Fruit fly (Drosophila melanogaster) whole organism, embryonic: ENCODE results near the gene CG42542.

Source experiments
- Bteb2 ChIP-seq: fragments of 200-800 bp; sonication (Bioruptor generic); optimal IDR thresholded peaks from 2 replicates; lab custom pipeline; 2016; ENCODE audit warnings: missing biosample characterization, missing genetic modification characterization
- CG10209 ChIP-seq: fragments of 200-800 bp; sonication (Bioruptor generic); optimal IDR thresholded peaks from 3 replicates; lab custom pipeline; 2017; ENCODE audit warnings: missing biosample characterization, mild to moderate bottlenecking, missing genetic modification characterization, missing genetic modification reagents
- CG10654 ChIP-seq: fragments of 200-800 bp; sonication (Bioruptor generic); optimal IDR thresholded peaks from 2 replicates; lab custom pipeline; 2016; ENCODE audit warnings: missing biosample characterization, missing genetic modification characterization
- CG12942 ChIP-seq: fragments of 200-800 bp; sonication (Bioruptor generic); optimal IDR thresholded peaks from 3 replicates; lab custom pipeline; 2016; ENCODE audit warnings: missing biosample characterization, missing genetic modification characterization
- CG15514 ChIP-seq: fragments of 200-800 bp; sonication (Bioruptor generic); optimal IDR thresholded peaks from 3 replicates; lab custom pipeline; 2017; ENCODE audit warnings: missing biosample characterization, missing genetic modification characterization, mild to moderate bottlenecking, moderate library complexity, missing genetic modification reagents
- CG1602 ChIP-seq: fragments of 200-800 bp; sonication (Bioruptor generic); optimal IDR thresholded peaks from 3 replicates; lab custom pipeline; 2016; ENCODE audit warnings: missing biosample characterization, missing genetic modification characterization
- CG17359 ChIP-seq: fragments of 200-800 bp; sonication (Bioruptor generic); optimal IDR thresholded peaks from 3 replicates; lab custom pipeline; 2018; ENCODE audit warnings: missing biosample characterization, mild to moderate bottlenecking, missing genetic modification characterization, moderate library complexity
- CG17912 ChIP-seq: fragments of 200-800 bp; sonication (Bioruptor generic); optimal IDR thresholded peaks from 2 replicates; lab custom pipeline; 2018; ENCODE audit warnings: missing biosample characterization, mild to moderate bottlenecking, missing genetic modification characterization
- CG18764 ChIP-seq: fragments of 200-800 bp; sonication (Bioruptor generic); optimal IDR thresholded peaks from 3 replicates; lab custom pipeline; 2016; ENCODE audit warnings: missing biosample characterization, missing genetic modification characterization
- CG2120 ChIP-seq: fragments of 200-800 bp; sonication (Bioruptor generic); optimal IDR thresholded peaks from 3 replicates; lab custom pipeline; 2016; ENCODE audit warnings: missing biosample characterization, missing genetic modification characterization
- CG32767 ChIP-seq: fragments of 200-800 bp; sonication (Bioruptor generic); IDR thresholded peaks from 2 replicates; pipeline ENCODE4 v1.3.6; 2022; ENCODE audit warnings: missing biosample characterization, missing genetic modification characterization
- CG3838 ChIP-seq: fragments of 200-800 bp; sonication (Bioruptor generic); optimal IDR thresholded peaks from 3 replicates; lab custom pipeline; 2016; ENCODE audit warnings: missing biosample characterization, missing genetic modification characterization
- CG3995 ChIP-seq: fragments of 200-800 bp; sonication (Bioruptor generic); optimal IDR thresholded peaks from 3 replicates; lab custom pipeline; 2016; ENCODE audit warnings: missing biosample characterization, missing genetic modification characterization
- CG5180 ChIP-seq: fragments of 200-800 bp; sonication (Bioruptor generic); optimal IDR thresholded peaks from 3 replicates; lab custom pipeline; 2017; ENCODE audit warnings: missing biosample characterization, missing genetic modification characterization, mild to moderate bottlenecking, moderate library complexity, missing genetic modification reagents
- CG6175 ChIP-seq: fragments of 200-800 bp; sonication (Bioruptor generic); IDR thresholded peaks from 3 replicates; pipeline ENCODE4 v1.3.6; 2022; ENCODE audit warnings: missing biosample characterization, missing genetic modification characterization
- CG6683 ChIP-seq: fragments of 200-800 bp; sonication (Bioruptor generic); optimal IDR thresholded peaks from 2 replicates; lab custom pipeline; 2017; ENCODE audit warnings: missing biosample characterization, mild to moderate bottlenecking, missing genetic modification characterization, missing genetic modification reagents
- CG7839 ChIP-seq: fragments of 200-800 bp; sonication (Bioruptor generic); optimal IDR thresholded peaks from 3 replicates; lab custom pipeline; 2018; ENCODE audit warnings: missing biosample characterization, mild to moderate bottlenecking, missing genetic modification characterization, moderate library complexity
- CG8765 ChIP-seq: fragments of 200-800 bp; sonication (Bioruptor generic); IDR thresholded peaks from 2 replicates; pipeline ENCODE4 v1.3.6; 2022; ENCODE audit warnings: missing biosample characterization, missing genetic modification characterization
- Chrac-16 ChIP-seq: fragments of 200-800 bp; sonication (Bioruptor generic); optimal IDR thresholded peaks from 3 replicates; lab custom pipeline; 2016; ENCODE audit warnings: missing biosample characterization, missing genetic modification characterization
- ERR ChIP-seq: fragments of 200-800 bp; sonication (Bioruptor generic); optimal IDR thresholded peaks from 2 replicates; lab custom pipeline; 2016; ENCODE audit warnings: missing biosample characterization, missing genetic modification characterization
- HLH3B ChIP-seq: fragments of 200-800 bp; sonication (Bioruptor generic); IDR thresholded peaks from 2 replicates; pipeline ENCODE4 v1.3.6; 2022; ENCODE audit warnings: missing biosample characterization, missing genetic modification characterization
- Hey ChIP-seq: fragments of 200-800 bp; sonication (Bioruptor generic); optimal IDR thresholded peaks from 3 replicates; lab custom pipeline; 2018; ENCODE audit warnings: missing biosample characterization, mild to moderate bottlenecking, missing genetic modification characterization
- Hmr ChIP-seq: fragments of 200-800 bp; sonication (Bioruptor generic); optimal IDR thresholded peaks from 3 replicates; lab custom pipeline; 2017; ENCODE audit warnings: mild to moderate bottlenecking, missing biosample characterization, missing genetic modification reagents, missing genetic modification characterization
- Hsf ChIP-seq: fragments of 200-800 bp; sonication (Bioruptor generic); optimal IDR thresholded peaks from 3 replicates; lab custom pipeline; 2016; ENCODE audit warnings: missing biosample characterization, missing genetic modification characterization
- Lpt ChIP-seq: fragments of >200 bp; optimal IDR thresholded peaks from 2 replicates; lab custom pipeline; 2018; ENCODE audit warnings: missing biosample characterization, missing genetic modification characterization
- Max ChIP-seq: fragments of 200-800 bp; sonication (Bioruptor generic); optimal IDR thresholded peaks from 2 replicates; lab custom pipeline; 2016; ENCODE audit warnings: missing biosample characterization, mild to moderate bottlenecking, missing genetic modification characterization
- Nf-YC ChIP-seq: fragments of 200-800 bp; optimal IDR thresholded peaks from 3 replicates; lab custom pipeline; 2019; ENCODE audit warnings: missing biosample characterization, mild to moderate bottlenecking, missing genetic modification characterization, moderate library complexity
- Ravus ChIP-seq: fragments of 200-800 bp; sonication (Bioruptor generic); IDR thresholded peaks from 2 replicates; pipeline ENCODE4 v1.3.6; 2022; ENCODE audit warnings: missing biosample characterization, missing genetic modification characterization
- Rx ChIP-seq: fragments of 200-800 bp; sonication (Bioruptor generic); IDR thresholded peaks from 2 replicates; pipeline ENCODE4 v1.3.6; 2022; ENCODE audit warnings: missing biosample characterization, missing genetic modification characterization
- Scr ChIP-seq: fragments of 200-800 bp; sonication (Bioruptor generic); IDR thresholded peaks from 2 replicates; pipeline ENCODE4 v1.3.6; 2022; ENCODE audit warnings: missing biosample characterization, missing genetic modification characterization; ENCODE audit not compliant: partially characterized antibody
- bowl ChIP-seq: fragments of 200-800 bp; sonication (Bioruptor generic); IDR thresholded peaks from 2 replicates; pipeline ENCODE4 v1.3.6; 2022; ENCODE audit warnings: missing biosample characterization, missing genetic modification characterization
- croc ChIP-seq: fragments of 200-800 bp; sonication (Bioruptor generic); conservative IDR thresholded peaks from 3 replicates; pipeline ENCODE4 v1.3.6; 2022; ENCODE audit warnings: missing biosample characterization, missing genetic modification characterization
- crol ChIP-seq: fragments of 200-800 bp; sonication (Bioruptor generic); IDR thresholded peaks from 2 replicates; pipeline ENCODE4 v1.3.6; 2022; ENCODE audit warnings: missing biosample characterization, missing genetic modification characterization
- da ChIP-seq: fragments of 200-800 bp; sonication (Bioruptor generic); optimal IDR thresholded peaks from 2 replicates; lab custom pipeline; 2016; ENCODE audit warnings: missing biosample characterization, missing genetic modification characterization
- danr ChIP-seq: fragments of 200-800 bp; sonication (Bioruptor generic); IDR thresholded peaks from 2 replicates; pipeline ENCODE4 v1.3.6; 2022; ENCODE audit warnings: missing biosample characterization, missing genetic modification characterization
- dmrt99B ChIP-seq: fragments of 200-800 bp; sonication (Bioruptor generic); optimal IDR thresholded peaks from 2 replicates; lab custom pipeline; 2018; ENCODE audit warnings: missing biosample characterization, mild to moderate bottlenecking, missing genetic modification characterization, moderate library complexity
- fd96Cb ChIP-seq: fragments of 200-800 bp; sonication (Bioruptor generic); optimal IDR thresholded peaks from 2 replicates; lab custom pipeline; 2018; ENCODE audit warnings: missing biosample characterization, mild to moderate bottlenecking, missing genetic modification characterization, moderate library complexity
- ftz-f1 ChIP-seq: fragments of 200-800 bp; sonication (Bioruptor generic); optimal IDR thresholded peaks from 2 replicates; lab custom pipeline; 2016; ENCODE audit warnings: missing biosample characterization, missing genetic modification characterization
- hkb ChIP-seq, 2 experiments: fragments of 200-800 bp in 1 of 2; fragments of >200 bp in 1 of 2; sonication (Bioruptor generic) in 1 of 2; IDR thresholded peaks in 1 of 2; optimal IDR thresholded peaks in 1 of 2; 2 replicates each; pipeline versions ENCODE4 v1.3.6 to Lab custom; 2017 to 2022; ENCODE audit warnings: missing biosample characterization in 1 of 2, missing genetic modification characterization in 1 of 2
- jumu ChIP-seq: fragments of 200-800 bp; sonication (Bioruptor generic); optimal IDR thresholded peaks from 3 replicates; lab custom pipeline; 2016; ENCODE audit warnings: missing biosample characterization, missing genetic modification characterization
- lmd ChIP-seq: fragments of 200-800 bp; sonication (Bioruptor generic); IDR thresholded peaks from 2 replicates; pipeline ENCODE4 v1.3.6; 2022; ENCODE audit warnings: missing biosample characterization, missing genetic modification characterization
- maf-S ChIP-seq: fragments of 200-800 bp; sonication (Bioruptor generic); optimal IDR thresholded peaks from 2 replicates; lab custom pipeline; 2016; ENCODE audit warnings: missing biosample characterization, missing genetic modification characterization
- odd ChIP-seq: fragments of 200-800 bp; sonication (Bioruptor generic); optimal IDR thresholded peaks from 2 replicates; lab custom pipeline; 2017; ENCODE audit warnings: missing biosample characterization, mild to moderate bottlenecking, missing genetic modification characterization
- pros ChIP-seq: fragments of 200-800 bp; sonication (Bioruptor generic); optimal IDR thresholded peaks from 3 replicates; lab custom pipeline; 2019; ENCODE audit warnings: missing biosample characterization, mild to moderate bottlenecking, missing genetic modification characterization, moderate library complexity
- rib ChIP-seq: fragments of 200-800 bp; sonication (Bioruptor generic); IDR thresholded peaks from 2 replicates; pipeline ENCODE4 v1.3.6; 2022; ENCODE audit warnings: missing biosample characterization, missing genetic modification characterization
- run ChIP-seq: fragments of 200-800 bp; sonication (Bioruptor generic); optimal IDR thresholded peaks from 3 replicates; lab custom pipeline; 2018; ENCODE audit warnings: missing biosample characterization, mild to moderate bottlenecking, missing genetic modification characterization
- salm ChIP-seq: fragments of 200-800 bp; sonication (Bioruptor generic); optimal IDR thresholded peaks from 2 replicates; lab custom pipeline; 2018; ENCODE audit warnings: missing biosample characterization, mild to moderate bottlenecking, missing genetic modification characterization
- scrt ChIP-seq: fragments of 200-800 bp; sonication (Bioruptor generic); optimal IDR thresholded peaks from 2 replicates; lab custom pipeline; 2018; ENCODE audit warnings: missing biosample characterization, mild to moderate bottlenecking, missing genetic modification characterization, moderate library complexity

The CG42542 gene

DNA sequence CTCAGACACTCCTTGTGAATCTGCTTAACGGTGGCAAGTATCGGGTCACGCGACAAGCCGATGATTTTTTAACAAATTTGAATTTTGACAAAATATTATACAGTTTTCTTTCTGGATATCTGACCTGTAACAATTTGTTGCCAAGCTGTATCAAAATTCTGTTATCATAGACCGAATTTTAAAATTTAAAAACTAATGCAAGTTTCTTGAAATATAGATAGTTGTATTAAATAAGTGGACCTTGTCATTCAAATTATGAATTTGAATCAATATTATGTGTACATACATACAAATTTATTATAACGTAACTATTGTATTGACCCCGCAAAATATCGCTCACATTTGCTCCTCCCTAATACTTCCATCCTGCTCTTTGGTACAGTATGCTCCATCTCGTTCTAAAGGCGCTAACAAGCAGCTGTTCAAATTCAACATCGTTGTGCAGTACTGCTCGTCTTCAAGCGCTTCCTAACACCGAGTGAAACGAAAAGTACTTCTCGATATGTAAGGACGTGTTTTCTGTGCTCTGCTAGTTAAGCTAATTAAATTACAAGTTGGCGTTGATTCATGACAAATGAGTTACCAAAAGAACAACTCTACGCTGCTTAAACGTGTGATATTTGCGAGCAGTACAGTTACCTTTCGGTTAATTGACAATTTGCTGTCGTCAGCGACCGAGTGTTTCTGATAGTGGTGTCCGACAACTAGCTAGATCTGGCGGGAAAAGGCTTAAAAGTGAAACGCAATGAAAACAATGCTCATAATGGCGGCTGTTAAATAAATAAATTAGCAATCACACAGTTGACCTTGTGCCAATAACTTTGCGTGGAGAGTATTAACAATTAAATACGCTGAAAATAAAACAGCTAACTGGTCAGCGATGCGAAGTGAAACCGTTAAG is at the start of gene CG42542, which contains the start of gene Kpc1 (continued):
- TF ChIP-seq pros, result no peak
- TF ChIP-seq Nf-YC (tag; lab: Kevin White, UChicago), result no peak
- TF ChIP-seq rib (GFP tag; lab: Robert Waterston, UW), result no peak
- TF ChIP-seq CG18764 (GFP tag; lab: Kevin White, UChicago), result peak; percentile 63
- peak; percentile 63; the same call in 1 of the 3 replicates for TF ChIP-seq CG6175
- peak; percentile 33; the same call in 2 of the 3 replicates for TF ChIP-seq croc (GFP tag; lab: Robert Waterston, UW)
- TF ChIP-seq Hsf (GFP tag; lab: Kevin White, UChicago), result peak; percentile 87
- TF ChIP-seq odd (GFP tag; lab: Kevin White, UChicago), result no peak
- peak; percentile 63 for TF ChIP-seq maf-S (GFP tag; lab: Kevin White, UChicago)
- peak; percentile 39; the same call in 1 of the 2 replicates for TF ChIP-seq danr (GFP tag; lab: Robert Waterston, UW)
- no peak for TF ChIP-seq salm (tag; lab: Kevin White, UChicago)
- peak; percentile 35 for TF ChIP-seq hkb (optimal IDR thresholded peaks at IDR 0.05; lab: Kevin White, UChicago)
- TF ChIP-seq hkb (GFP tag; IDR thresholded peaks at IDR 0.05; lab: Robert Waterston, UW), result 0 out of 2 replicates have a peak, but pooled peaks have one; percentile 20
- TF ChIP-seq CG7839 (tag; lab: Kevin White, UChicago), result no peak
- no peak; the same call in 1 of the 2 replicates for TF ChIP-seq CG8765 (GFP tag; lab: Robert Waterston, UW)
- peak; percentile 40 for TF ChIP-seq CG6683 (GFP tag; lab: Kevin White, UChicago)
- TF ChIP-seq jumu (GFP tag; lab: Kevin White, UChicago), result peak; percentile 77
- no peak for TF ChIP-seq Lpt (GFP tag; lab: Kevin White, UChicago)
- TF ChIP-seq bowl, result 0 out of 2 replicates have a peak, but pooled peaks have one; percentile 39
- TF ChIP-seq CG2120 (GFP tag; lab: Kevin White, UChicago), result peak; percentile 91
- TF ChIP-seq Scr, result peak; percentile 95
- peak; percentile 94 for TF ChIP-seq ftz-f1
- TF ChIP-seq Bteb2, result peak; percentile 71
- TF ChIP-seq ERR (GFP tag; lab: Kevin White, UChicago), result peak; percentile 38
- TF ChIP-seq CG32767 (GFP tag; lab: Robert Waterston, UW), result peak; percentile 62; the same call in 1 of the 2 replicates
- peak; percentile 70 for TF ChIP-seq CG10654
- TF ChIP-seq dmrt99B (tag; lab: Kevin White, UChicago), result no peak
- peak; percentile 81 for TF ChIP-seq CG15514
- TF ChIP-seq CG1602, result peak; percentile 79
- TF ChIP-seq CG17912 (GFP tag; lab: Kevin White, UChicago), result peak; percentile 52
- peak; percentile 66 for TF ChIP-seq CG10209 (GFP tag; lab: Kevin White, UChicago)
- TF ChIP-seq lmd (GFP tag; lab: Robert Waterston, UW), result 0 out of 2 replicates have a peak, but pooled peaks have one; percentile 35
- peak; percentile 69 for TF ChIP-seq CG12942 (GFP tag; lab: Kevin White, UChicago)
- peak; percentile 45 for TF ChIP-seq CG17359 (tag; lab: Kevin White, UChicago)
- no peak for TF ChIP-seq crol (GFP tag; lab: Robert Waterston, UW)
- TF ChIP-seq run (tag; lab: Kevin White, UChicago), result no peak
- peak; percentile 82 for TF ChIP-seq Hmr
- peak; percentile 47; the same call in 1 of the 2 replicates for TF ChIP-seq Rx (GFP tag; lab: Robert Waterston, UW)
- peak; percentile 64 for TF ChIP-seq CG3995 (GFP tag; lab: Kevin White, UChicago)
- peak; percentile 86 for TF ChIP-seq da
- TF ChIP-seq HLH3B (GFP tag; lab: Robert Waterston, UW), result peak; percentile 47; the same call in 1 of the 2 replicates
- no peak for TF ChIP-seq Ravus
- peak; percentile 35 for TF ChIP-seq scrt (GFP tag; lab: Kevin White, UChicago)
- peak; percentile 4 for TF ChIP-seq CG3838 (GFP tag; lab: Kevin White, UChicago)
- no peak for TF ChIP-seq Hey (tag; lab: Kevin White, UChicago)
- peak; percentile 2 for TF ChIP-seq CG5180 (GFP tag; lab: Kevin White, UChicago)
- peak; percentile 77 for TF ChIP-seq Max (GFP tag; lab: Kevin White, UChicago)
- TF ChIP-seq fd96Cb (tag; lab: Kevin White, UChicago), result peak; percentile 30
- TF ChIP-seq Chrac-16 (GFP tag; lab: Kevin White, UChicago), result peak; percentile 67
